Worm (Caenorhabditis elegans) whole organism, midembryonic: ENCODE results near the gene meg-1.

Experiments
- cog-1 ChIP-seq: sonication (generic microtip); optimal IDR thresholded peaks from 2 replicates; lab custom pipeline; 2016; ENCODE audit warnings: missing genetic modification characterization, missing compliant biosample characterization
- tab-1 ChIP-seq: fragments of 200-800 bp; sonication (Bioruptor generic); IDR thresholded peaks from 2 replicates; pipeline ENCODE4 v1.3.6; 2022; ENCODE audit warnings: missing genetic modification characterization, missing compliant biosample characterization
- ztf-29 ChIP-seq: fragments of 200-800 bp; sonication (Bioruptor generic); IDR thresholded peaks from 2 replicates; pipeline ENCODE4 v1.3.6; 2022; ENCODE audit warnings: missing genetic modification reagents, missing genetic modification characterization, missing compliant biosample characterization

DNA sequence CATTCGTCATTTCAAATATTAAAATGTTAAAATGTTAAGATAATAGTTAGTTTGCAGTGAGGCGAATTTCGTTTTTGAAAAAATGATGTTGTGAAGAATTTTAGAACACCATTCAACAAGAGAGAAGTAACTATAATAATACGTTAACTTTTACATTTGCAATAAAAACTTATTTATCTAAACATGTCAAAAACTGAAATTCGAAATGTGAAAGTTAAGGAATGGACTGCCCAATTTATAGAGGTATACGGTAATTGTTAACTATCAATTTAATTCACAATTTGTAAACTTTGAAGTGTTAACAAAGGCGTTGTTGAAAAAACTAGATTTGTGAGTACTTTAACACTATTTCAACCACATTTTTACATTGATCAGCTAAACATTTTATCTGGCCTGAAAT lies 25.7 kb downstream of the meg-1 start:
- TF ChIP-seq ztf-29 (GFP tag; lab: Robert Waterston, UW) (no peak), cog-1 (tag; lab: Kevin White, UChicago) (no peak), tab-1 (no peak)
